Fruit fly (Drosophila melanogaster): ENCODE measurements around the gene His3.3B.

The His3.3B gene

DNA sequence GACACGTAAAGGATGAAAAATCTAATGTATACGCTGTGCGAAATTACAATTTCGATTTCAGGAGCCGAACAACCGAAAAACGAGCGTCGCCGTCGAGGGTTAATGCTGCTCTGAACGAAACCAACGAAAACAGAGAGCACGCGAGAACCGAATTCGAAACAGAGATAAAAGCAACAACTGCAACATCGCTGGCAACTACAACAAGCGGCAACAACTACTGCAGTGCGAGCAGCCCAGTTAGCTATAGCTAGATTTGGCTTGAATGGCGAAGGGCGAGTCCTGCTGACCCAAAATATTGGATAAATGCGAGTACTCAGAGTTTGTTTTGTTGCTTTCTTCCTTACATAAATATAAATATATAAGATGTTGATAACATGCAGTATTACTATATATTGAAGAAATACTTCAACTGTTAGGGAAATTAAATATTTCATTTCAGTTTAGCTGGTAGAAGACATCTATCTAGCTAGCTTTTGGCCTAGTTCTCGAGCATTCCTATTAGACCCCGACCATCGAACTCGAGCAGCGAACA is 21.5 kb downstream of the His3.3B start, which contains the start of gene fend (continued):
- TF ChIP-seq CG6808 (GFP tag; optimal IDR thresholded peaks at IDR 0.05): peak; percentile 49
- TF ChIP-seq pdm3 (GFP tag; optimal IDR thresholded peaks at IDR 0.05): no peak
- peak; percentile 16 for TF ChIP-seq Sox14 (GFP tag; optimal IDR thresholded peaks at IDR 0.05)
- TF ChIP-seq Hr38 (GFP tag; optimal IDR thresholded peaks at IDR 0.05): no peak
- peak in 1 of 2 experiments; percentile 11 for TF ChIP-seq salr (GFP tag; optimal IDR thresholded peaks at IDR 0.05)
- TF ChIP-seq topi (GFP tag; optimal IDR thresholded peaks at IDR 0.05): peak; percentile 11
- peak; percentile 24 for TF ChIP-seq dsx (GFP tag; optimal IDR thresholded peaks at IDR 0.05; ENCODE audit: poor library complexity, severe bottlenecking)
- no peak for TF ChIP-seq CG1621 (tag; optimal IDR thresholded peaks at IDR 0.05)
- TF ChIP-seq CG15336 (GFP tag; IDR thresholded peaks at IDR 0.05): no peak
- no peak for TF ChIP-seq Blimp-1 (GFP tag; optimal IDR thresholded peaks at IDR 0.05)
- TF ChIP-seq vri (GFP tag; optimal IDR thresholded peaks at IDR 0.05): no peak
- TF ChIP-seq Sox102F (GFP tag; optimal IDR thresholded peaks at IDR 0.05): no peak
- no peak for TF ChIP-seq CG31627 (GFP tag; optimal IDR thresholded peaks at IDR 0.05)
- peak; percentile 24 for TF ChIP-seq lz (GFP tag; optimal IDR thresholded peaks at IDR 0.05)

DNA sequence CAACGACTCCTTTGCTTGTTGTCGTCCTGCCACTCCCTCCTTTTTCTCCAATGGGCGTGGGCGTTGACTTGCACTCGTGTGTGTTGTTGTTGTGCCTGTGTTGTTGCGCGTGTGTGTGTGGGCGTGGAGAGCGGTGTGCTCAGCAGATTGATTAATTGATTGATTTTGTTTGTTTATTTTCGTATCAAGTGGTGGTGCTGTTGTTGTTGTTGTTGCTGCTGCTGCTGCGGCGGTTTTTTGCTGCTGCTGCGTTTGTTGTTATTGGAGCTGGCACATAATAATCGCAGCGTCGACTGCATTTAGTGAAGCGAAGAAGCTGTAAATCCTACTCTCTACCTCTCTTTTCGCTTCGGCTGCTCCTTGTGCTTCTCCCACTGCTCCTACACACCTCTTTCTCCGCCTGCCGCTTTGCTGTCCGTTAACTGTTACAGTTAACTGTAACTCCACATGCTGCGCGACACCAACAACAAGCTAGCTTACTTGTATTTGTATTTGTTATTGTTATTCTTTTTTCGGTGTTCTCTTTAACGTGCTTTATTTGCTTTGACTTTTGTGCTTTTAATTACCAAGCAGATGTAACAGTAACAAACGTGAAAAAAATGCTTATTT is 22.1 kb downstream of the His3.3B start:
- no peak for TF ChIP-seq topi (GFP tag; optimal IDR thresholded peaks at IDR 0.05)
- no peak for TF ChIP-seq OdsH (GFP tag; optimal IDR thresholded peaks at IDR 0.05)
- peak; percentile 28 for TF ChIP-seq dsx (GFP tag; optimal IDR thresholded peaks at IDR 0.05; ENCODE audit: poor library complexity, severe bottlenecking)
- TF ChIP-seq CG6808 (GFP tag; optimal IDR thresholded peaks at IDR 0.05): peak; percentile 35
- 0 out of 3 replicates have a peak, but pooled peaks have one; percentile 32 for TF ChIP-seq CG8119 (GFP tag; IDR thresholded peaks at IDR 0.05)
- TF ChIP-seq ss (GFP tag; optimal IDR thresholded peaks at IDR 0.05): peak; percentile 35 to 70
- TF ChIP-seq fd59A (GFP tag; optimal IDR thresholded peaks at IDR 0.05): no peak
- TF ChIP-seq eg (GFP tag; IDR thresholded peaks at IDR 0.05): peak; percentile 34; the same call in 1 of the 3 replicates
- TF ChIP-seq svp (GFP tag): peak; percentile 78

DNA sequence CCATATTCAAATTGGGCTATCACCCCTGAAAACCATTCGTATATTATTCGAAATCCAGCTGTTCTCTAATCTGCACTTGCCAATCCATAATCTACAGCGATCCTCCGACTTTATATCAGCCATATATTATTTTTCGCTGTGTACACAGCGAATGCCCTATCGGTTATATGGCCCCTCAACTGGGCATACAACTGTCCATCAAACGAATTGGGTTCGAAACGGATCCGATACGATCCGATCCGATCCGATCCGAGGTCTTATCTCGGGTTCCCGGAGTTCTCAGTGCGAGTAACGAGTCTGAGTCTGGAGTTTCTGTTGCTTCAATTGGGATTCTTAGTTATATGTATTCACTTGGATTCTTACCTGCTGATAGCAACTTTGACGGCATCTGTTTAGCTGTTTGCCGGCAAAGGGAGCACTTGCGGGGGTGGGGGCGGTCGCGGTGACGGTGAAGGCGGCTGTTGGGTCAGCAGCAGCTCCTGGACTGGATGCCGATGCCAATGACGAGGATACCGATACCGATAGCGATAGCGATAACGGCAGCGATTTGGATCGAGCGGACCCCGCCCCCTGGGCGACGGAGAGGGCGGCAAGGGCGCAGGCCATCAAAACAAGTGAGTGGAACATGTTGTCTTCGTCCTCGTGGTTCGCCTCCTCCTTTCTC is 22.8 kb downstream of the His3.3B start:
- TF ChIP-seq fd85E (GFP tag; optimal IDR thresholded peaks at IDR 0.05) (no peak), svp (GFP tag) (peak; percentile 86), CG11294 (GFP tag; IDR thresholded peaks at IDR 0.05) (no peak), CG11762 (GFP tag; optimal IDR thresholded peaks at IDR 0.05; ENCODE audit: insufficient read depth) (no peak)

DNA sequence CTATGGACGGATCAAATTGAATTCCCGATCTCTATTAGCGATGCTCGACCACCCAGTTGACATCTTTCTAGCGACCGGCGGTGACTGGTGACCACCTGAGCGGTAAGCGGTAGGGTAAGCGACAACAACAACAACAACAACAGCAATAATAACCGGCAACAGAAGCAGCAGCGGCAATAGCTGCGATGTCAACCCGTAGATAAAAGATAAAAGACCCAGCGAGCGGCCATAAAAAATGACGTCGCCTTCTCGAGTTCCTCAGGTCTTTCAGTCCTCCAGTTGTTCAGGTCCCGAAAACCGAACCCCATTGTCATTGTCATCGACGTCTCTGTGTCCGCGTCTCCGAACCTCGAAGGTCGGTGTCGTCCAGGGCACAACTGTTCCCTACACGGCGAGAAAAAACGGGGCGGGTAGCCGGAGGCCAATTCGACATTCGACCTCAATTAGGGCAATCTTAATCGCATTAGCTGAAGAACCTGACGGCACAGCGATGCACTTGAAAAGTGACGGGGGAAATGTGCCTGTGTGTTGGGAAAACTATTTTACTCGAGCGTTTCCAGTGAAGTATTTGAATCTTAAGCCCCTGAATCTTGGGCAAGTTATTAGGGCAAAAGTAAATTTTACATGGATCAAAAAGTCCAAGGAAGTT is 23.8 kb downstream of the His3.3B start:
- TF ChIP-seq spab (GFP tag; optimal IDR thresholded peaks at IDR 0.05): no peak
- no peak for TF ChIP-seq CG10669 (GFP tag; optimal IDR thresholded peaks at IDR 0.05)
- no peak for TF ChIP-seq CG6792 (GFP tag; optimal IDR thresholded peaks at IDR 0.05)
- TF ChIP-seq Gug (GFP tag; IDR thresholded peaks at IDR 0.05): no peak
- TF ChIP-seq Hr39 (GFP tag; optimal IDR thresholded peaks at IDR 0.05): no peak
- TF ChIP-seq fd59A (GFP tag; optimal IDR thresholded peaks at IDR 0.05): no peak
- no peak for TF ChIP-seq Sox102F (GFP tag; optimal IDR thresholded peaks at IDR 0.05)
- no peak for TF ChIP-seq CG6854 (GFP tag; optimal IDR thresholded peaks at IDR 0.05)
- no peak for TF ChIP-seq CG11294 (GFP tag; IDR thresholded peaks at IDR 0.05)
- TF ChIP-seq Sox15 (GFP tag; optimal IDR thresholded peaks at IDR 0.05): no peak

DNA sequence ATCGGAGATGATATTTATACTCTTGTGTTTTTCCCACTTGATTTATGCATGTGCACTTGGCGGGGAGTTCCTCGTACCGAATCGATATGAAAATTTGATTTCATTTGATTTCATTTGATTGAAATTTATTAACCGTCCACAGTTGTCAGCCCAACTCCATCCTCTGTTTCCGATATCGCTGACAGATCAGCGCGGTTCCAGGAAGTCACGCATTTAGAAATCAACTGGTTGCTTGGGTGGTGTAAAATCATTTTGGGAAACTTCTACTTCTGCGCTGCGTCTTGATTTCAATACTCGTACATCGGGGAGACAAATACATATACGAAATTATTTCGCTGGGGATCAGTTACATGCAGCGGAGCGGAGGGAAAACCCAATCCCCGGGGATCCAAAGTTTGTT is 24.9 kb downstream of the His3.3B start:
- TF ChIP-seq Hr4 (GFP tag; optimal IDR thresholded peaks at IDR 0.05): no peak
- no peak for TF ChIP-seq fd85E (GFP tag; optimal IDR thresholded peaks at IDR 0.05)
- no peak for TF ChIP-seq Smox (GFP tag; optimal IDR thresholded peaks at IDR 0.05)
- TF ChIP-seq vri (GFP tag; optimal IDR thresholded peaks at IDR 0.05): no peak
- TF ChIP-seq CG16779 (tag; optimal IDR thresholded peaks at IDR 0.05): no peak
- TF ChIP-seq CG11902 (GFP tag; optimal IDR thresholded peaks at IDR 0.05): no peak
- TF ChIP-seq pdm3 (GFP tag; optimal IDR thresholded peaks at IDR 0.05): no peak
- no peak for TF ChIP-seq Sox14 (GFP tag; optimal IDR thresholded peaks at IDR 0.05)
- TF ChIP-seq Ets21C (GFP tag; optimal IDR thresholded peaks at IDR 0.05): no peak
- TF ChIP-seq Sox102F (GFP tag; optimal IDR thresholded peaks at IDR 0.05): no peak
